Fruit fly (Drosophila melanogaster) whole organism, prepupa: Measurements from ENCODE around the gene CG14689.

Source experiments
- Blimp-1 ChIP-seq: fragments of 200-800 bp; sonication (Bioruptor generic); optimal IDR thresholded peaks from 3 replicates; lab custom pipeline; 2017; ENCODE audit warnings: missing biosample characterization, missing genetic modification characterization, mild to moderate bottlenecking, moderate library complexity, missing genetic modification reagents
- CG10631 ChIP-seq: fragments of 200-800 bp; sonication (Bioruptor generic); optimal IDR thresholded peaks from 2 replicates; lab custom pipeline; 2016; ENCODE audit warnings: missing biosample characterization, missing genetic modification characterization
- CG11294 ChIP-seq: fragments of 200-800 bp; sonication (Bioruptor generic); IDR thresholded peaks from 2 replicates; pipeline ENCODE4 v1.3.6; 2022; ENCODE audit warnings: missing biosample characterization, missing genetic modification characterization
- CG11762 ChIP-seq: fragments of 200-800 bp; sonication (Bioruptor generic); optimal IDR thresholded peaks from 3 replicates; lab custom pipeline; 2016; ENCODE audit warnings: missing biosample characterization, missing genetic modification characterization; ENCODE audit not compliant: insufficient read depth
- CG11902 ChIP-seq: fragments of 200-800 bp; sonication (Bioruptor generic); optimal IDR thresholded peaks from 3 replicates; lab custom pipeline; 2016; ENCODE audit warnings: missing biosample characterization, missing genetic modification characterization
- CG15336 ChIP-seq: fragments of 200-800 bp; sonication (Bioruptor generic); IDR thresholded peaks from 2 replicates; pipeline ENCODE4 v1.3.6; 2022; ENCODE audit warnings: missing biosample characterization, missing genetic modification characterization
- CG1621 ChIP-seq: fragments of 200-800 bp; sonication (Bioruptor generic); optimal IDR thresholded peaks from 3 replicates; lab custom pipeline; 2018; ENCODE audit warnings: missing biosample characterization, mild to moderate bottlenecking, missing genetic modification characterization
- CG16779 ChIP-seq: fragments of 200-800 bp; sonication (Bioruptor generic); optimal IDR thresholded peaks from 3 replicates; lab custom pipeline; 2017; ENCODE audit warnings: missing biosample characterization, mild to moderate bottlenecking, missing genetic modification characterization
- CG3032 ChIP-seq: fragments of 200-800 bp; optimal IDR thresholded peaks from 2 replicates; lab custom pipeline; 2019; ENCODE audit warnings: missing biosample characterization, mild to moderate bottlenecking, missing genetic modification characterization, moderate library complexity
- CG31627 ChIP-seq: fragments of 200-800 bp; sonication (Bioruptor generic); optimal IDR thresholded peaks from 3 replicates; lab custom pipeline; 2016; ENCODE audit warnings: missing biosample characterization, missing genetic modification characterization
- CG32006 ChIP-seq: fragments of 200-800 bp; sonication (Bioruptor generic); optimal IDR thresholded peaks from 3 replicates; lab custom pipeline; 2017; ENCODE audit warnings: missing biosample characterization, mild to moderate bottlenecking, missing genetic modification characterization
- CG34406 ChIP-seq: fragments of 200-800 bp; sonication (Bioruptor generic); optimal IDR thresholded peaks from 3 replicates; lab custom pipeline; 2016; ENCODE audit warnings: missing biosample characterization, missing genetic modification characterization
- CG3919 ChIP-seq: fragments of 200-800 bp; sonication (Bioruptor generic); optimal IDR thresholded peaks from 3 replicates; lab custom pipeline; 2016; ENCODE audit warnings: missing biosample characterization, missing genetic modification characterization
- CG6163 ChIP-seq: fragments of 200-800 bp; sonication (Bioruptor generic); IDR thresholded peaks from 3 replicates; pipeline ENCODE4 v1.3.6; 2022; ENCODE audit warnings: missing biosample characterization, missing genetic modification characterization
- CG6276 ChIP-seq: fragments of 200-800 bp; sonication (Bioruptor generic); optimal IDR thresholded peaks from 2 replicates; lab custom pipeline; 2017; ENCODE audit warnings: missing biosample characterization, mild to moderate bottlenecking, missing genetic modification characterization
- CG6792 ChIP-seq: fragments of 200-800 bp; sonication (Bioruptor generic); optimal IDR thresholded peaks from 3 replicates; lab custom pipeline; 2016; ENCODE audit warnings: missing biosample characterization, missing genetic modification characterization
- CG6808 ChIP-seq: fragments of 200-800 bp; sonication (Bioruptor generic); optimal IDR thresholded peaks from 3 replicates; lab custom pipeline; 2017; ENCODE audit warnings: missing biosample characterization, missing genetic modification characterization, mild to moderate bottlenecking, moderate library complexity, missing genetic modification reagents
- CG6854 ChIP-seq: fragments of 200-800 bp; sonication (Bioruptor generic); optimal IDR thresholded peaks from 2 replicates; lab custom pipeline; 2017; ENCODE audit warnings: missing biosample characterization, mild to moderate bottlenecking, missing genetic modification characterization
- CG7368 ChIP-seq: fragments of 200-800 bp; sonication (Bioruptor generic); optimal IDR thresholded peaks from 3 replicates; lab custom pipeline; 2016; ENCODE audit warnings: missing biosample characterization, missing genetic modification characterization
- CG8119 ChIP-seq: fragments of 200-800 bp; sonication (Bioruptor generic); IDR thresholded peaks from 3 replicates; pipeline ENCODE4 v1.3.6; 2022; ENCODE audit warnings: missing biosample characterization, missing genetic modification characterization
- CG8632 ChIP-seq: fragments of 200-800 bp; sonication (Bioruptor generic); optimal IDR thresholded peaks from 3 replicates; lab custom pipeline; 2016; ENCODE audit warnings: missing biosample characterization, missing genetic modification characterization
- Eip75B ChIP-seq: fragments of 200-800 bp; sonication (Bioruptor generic); optimal IDR thresholded peaks from 3 replicates; lab custom pipeline; 2016; ENCODE audit warnings: missing biosample characterization, missing genetic modification characterization
- Eip78C ChIP-seq: fragments of 200-800 bp; sonication (Bioruptor generic); peaks from one replicate; lab custom pipeline; 2016; ENCODE audit warnings: missing biosample characterization, missing genetic modification characterization
- Eip93F ChIP-seq: fragments of 200-800 bp; sonication (Bioruptor generic); optimal IDR thresholded peaks from 2 replicates; lab custom pipeline; 2016; ENCODE audit warnings: missing biosample characterization, mild to moderate bottlenecking, missing genetic modification characterization
- Ets21C ChIP-seq: fragments of 200-800 bp; sonication (Bioruptor generic); optimal IDR thresholded peaks from 3 replicates; lab custom pipeline; 2016; ENCODE audit warnings: missing biosample characterization, missing genetic modification characterization
- Ets96B ChIP-seq: fragments of 200-800 bp; optimal IDR thresholded peaks from 2 replicates; lab custom pipeline; 2019; ENCODE audit warnings: missing biosample characterization, mild to moderate bottlenecking, missing genetic modification characterization, moderate library complexity
- Gug ChIP-seq: fragments of 200-800 bp; sonication (Bioruptor generic); IDR thresholded peaks from 2 replicates; pipeline ENCODE4 v1.3.6; 2022; ENCODE audit warnings: missing biosample characterization, missing genetic modification characterization
- Hr38 ChIP-seq: sonication (Bioruptor generic); optimal IDR thresholded peaks from 2 replicates; lab custom pipeline; 2016; ENCODE audit warnings: missing biosample characterization, missing genetic modification characterization
- Hr39 ChIP-seq: fragments of 200-800 bp; sonication (Bioruptor generic); optimal IDR thresholded peaks from 2 replicates; lab custom pipeline; 2016; ENCODE audit warnings: missing biosample characterization, missing genetic modification characterization
- Hr4 ChIP-seq: fragments of 200-800 bp; sonication (Bioruptor generic); optimal IDR thresholded peaks from 3 replicates; lab custom pipeline; 2016; ENCODE audit warnings: missing biosample characterization, missing genetic modification characterization
- Met ChIP-seq: fragments of 200-800 bp; sonication (Bioruptor generic); optimal IDR thresholded peaks from 3 replicates; lab custom pipeline; 2016; ENCODE audit warnings: missing biosample characterization, missing genetic modification characterization
- OdsH ChIP-seq: fragments of 200-800 bp; sonication (Bioruptor generic); optimal IDR thresholded peaks from 3 replicates; lab custom pipeline; 2016; ENCODE audit warnings: missing biosample characterization, missing genetic modification characterization
- Smox ChIP-seq: fragments of 200-800 bp; sonication (Bioruptor generic); optimal IDR thresholded peaks from 3 replicates; lab custom pipeline; 2016; ENCODE audit warnings: missing biosample characterization, missing genetic modification characterization
- Sox102F ChIP-seq: fragments of 200-800 bp; sonication (Bioruptor generic); optimal IDR thresholded peaks from 2 replicates; lab custom pipeline; 2016; ENCODE audit warnings: missing biosample characterization, mild to moderate bottlenecking, missing genetic modification characterization
- Sox14 ChIP-seq: fragments of 200-800 bp; sonication (Bioruptor generic); optimal IDR thresholded peaks from 3 replicates; lab custom pipeline; 2016; ENCODE audit warnings: missing biosample characterization, missing genetic modification characterization
- Sox15 ChIP-seq: fragments of 200-800 bp; sonication (Bioruptor generic); optimal IDR thresholded peaks from 3 replicates; lab custom pipeline; 2016; ENCODE audit warnings: missing biosample characterization, missing genetic modification characterization
- achi ChIP-seq: fragments of 200-800 bp; sonication (Bioruptor generic); optimal IDR thresholded peaks from 3 replicates; lab custom pipeline; 2016; ENCODE audit warnings: missing biosample characterization, missing genetic modification characterization
- acj6 ChIP-seq: fragments of 200-800 bp; sonication (Bioruptor generic); optimal IDR thresholded peaks from 3 replicates; lab custom pipeline; 2016; ENCODE audit warnings: missing biosample characterization, missing genetic modification characterization
- cyc ChIP-seq: fragments of 200-800 bp; sonication (Bioruptor generic); optimal IDR thresholded peaks from 3 replicates; lab custom pipeline; 2016; ENCODE audit warnings: missing biosample characterization, missing genetic modification characterization
- dsx ChIP-seq: fragments of 200-800 bp; optimal IDR thresholded peaks from 3 replicates; lab custom pipeline; 2019; ENCODE audit warnings: missing biosample characterization, mild to moderate bottlenecking, missing genetic modification characterization, moderate library complexity; ENCODE audit not compliant: poor library complexity, severe bottlenecking
- eg ChIP-seq: fragments of 200-800 bp; sonication (Bioruptor generic); IDR thresholded peaks from 3 replicates; pipeline ENCODE4 v1.3.6; 2022; ENCODE audit warnings: missing biosample characterization, missing genetic modification characterization
- esn ChIP-seq: fragments of 200-800 bp; sonication (Bioruptor generic); optimal IDR thresholded peaks from 2 replicates; lab custom pipeline; 2016; ENCODE audit warnings: missing biosample characterization, mild to moderate bottlenecking, missing genetic modification characterization, moderate library complexity
- fd59A ChIP-seq: fragments of 200-800 bp; sonication (Bioruptor generic); optimal IDR thresholded peaks from 2 replicates; lab custom pipeline; 2017; ENCODE audit warnings: missing biosample characterization, mild to moderate bottlenecking, missing genetic modification characterization, missing genetic modification reagents
- fkh ChIP-seq: fragments of 200-800 bp; sonication (Bioruptor generic); optimal IDR thresholded peaks from 3 replicates; lab custom pipeline; 2017; ENCODE audit warnings: missing biosample characterization, mild to moderate bottlenecking, missing genetic modification characterization, moderate library complexity
- lz ChIP-seq: fragments of 200-800 bp; sonication (Bioruptor generic); optimal IDR thresholded peaks from 3 replicates; lab custom pipeline; 2016; ENCODE audit warnings: missing biosample characterization, missing genetic modification characterization
- net ChIP-seq: fragments of 200-800 bp; sonication (Bioruptor generic); optimal IDR thresholded peaks from 3 replicates; lab custom pipeline; 2016; ENCODE audit warnings: missing biosample characterization, missing genetic modification characterization
- pdm3 ChIP-seq: fragments of 200-800 bp; sonication (Bioruptor generic); optimal IDR thresholded peaks from 3 replicates; lab custom pipeline; 2016; ENCODE audit warnings: missing biosample characterization, missing genetic modification characterization
- salr ChIP-seq, 2 experiments: fragments of 200-800 bp; sonication (Bioruptor generic); optimal IDR thresholded peaks; 3 replicates each; lab custom pipeline; 2016 to 2018; ENCODE audit warnings: missing biosample characterization in 2 of 2, missing genetic modification characterization in 2 of 2, mild to moderate bottlenecking in 1 of 2
- spab ChIP-seq: fragments of 200-800 bp; sonication (Bioruptor generic); optimal IDR thresholded peaks from 2 replicates; lab custom pipeline; 2017; ENCODE audit warnings: missing biosample characterization, mild to moderate bottlenecking, missing genetic modification characterization, missing genetic modification reagents
- ss ChIP-seq, 2 experiments: fragments of 200-800 bp; sonication (Bioruptor generic); optimal IDR thresholded peaks; 2 replicates in 1 of 2; 3 replicates in 1 of 2; lab custom pipeline; 2017 to 2018; ENCODE audit warnings: mild to moderate bottlenecking in 2 of 2, missing biosample characterization in 2 of 2, missing genetic modification characterization in 2 of 2, moderate library complexity in 1 of 2
- svp ChIP-seq: fragments of 200-800 bp; sonication (Bioruptor generic); peaks from one replicate; lab custom pipeline; 2016; ENCODE audit warnings: missing biosample characterization, missing genetic modification characterization
- topi ChIP-seq: fragments of 200-800 bp; sonication (Bioruptor generic); optimal IDR thresholded peaks from 3 replicates; lab custom pipeline; 2016; ENCODE audit warnings: missing biosample characterization, missing genetic modification characterization
- vri ChIP-seq: fragments of 200-800 bp; sonication (Bioruptor generic); optimal IDR thresholded peaks from 3 replicates; lab custom pipeline; 2016; ENCODE audit warnings: missing biosample characterization, mild to moderate bottlenecking, missing genetic modification characterization

The CG14689 gene

dm6 chr3R:10684284-10684683 is 26.8 kb downstream of the CG14689 start:
- TF ChIP-seq Eip93F (GFP tag; lab: Kevin White, UChicago) (no peak), Ets96B (tag; lab: Kevin White, UChicago) (no peak), CG15336 (GFP tag; lab: Robert Waterston, UW) (peak; percentile 75), CG6276 (GFP tag; lab: Kevin White, UChicago) (peak; percentile 61), vri (GFP tag; lab: Kevin White, UChicago) (no peak), dsx (GFP tag; lab: Kevin White, UChicago) (no peak), CG6854 (no peak), CG8632 (GFP tag; lab: Kevin White, UChicago) (peak; percentile 25), Sox15 (GFP tag; lab: Kevin White, UChicago) (no peak), OdsH (GFP tag; lab: Kevin White, UChicago) (peak; percentile 55), CG6163 (GFP tag; lab: Robert Waterston, UW) (0 out of 3 replicates have a peak, but pooled peaks have one; percentile 52), CG11902 (GFP tag; lab: Kevin White, UChicago) (no peak), esn (GFP tag; lab: Kevin White, UChicago) (peak; percentile 55), Ets21C (GFP tag; lab: Kevin White, UChicago) (no peak), Eip78C (GFP tag; lab: Kevin White, UChicago) (peak; percentile 90), CG34406 (GFP tag; lab: Kevin White, UChicago) (peak; percentile 39), CG6792 (GFP tag; lab: Kevin White, UChicago) (peak; percentile 26), pdm3 (peak; percentile 66), CG31627 (peak; percentile 36), CG8119 (GFP tag; lab: Robert Waterston, UW) (peak; percentile 78), CG32006 (GFP tag; lab: Kevin White, UChicago) (peak; percentile 73), achi (GFP tag; lab: Kevin White, UChicago) (peak; percentile 31), CG7368 (GFP tag; lab: Kevin White, UChicago) (no peak), Met (GFP tag; lab: Kevin White, UChicago) (peak; percentile 49), eg (GFP tag; lab: Robert Waterston, UW) (peak; percentile 79), net (GFP tag; lab: Kevin White, UChicago) (peak; percentile 33), Sox102F (peak; percentile 54), CG16779 (tag; lab: Kevin White, UChicago) (no peak), CG11294 (GFP tag; lab: Robert Waterston, UW) (no peak), spab (no peak), fkh (GFP tag; lab: Kevin White, UChicago) (no peak), Gug (GFP tag; lab: Robert Waterston, UW) (peak; percentile 40; the same call in 1 of the 2 replicates), Blimp-1 (GFP tag; lab: Kevin White, UChicago) (no peak), CG3919 (GFP tag; lab: Kevin White, UChicago) (no peak), lz (GFP tag; lab: Kevin White, UChicago) (peak; percentile 39), CG3032 (tag; lab: Kevin White, UChicago) (no peak), Eip75B (peak; percentile 31), svp (GFP tag; lab: Kevin White, UChicago) (peak; percentile 62), CG11762 (GFP tag; lab: Kevin White, UChicago) (no peak), Hr4 (GFP tag; lab: Kevin White, UChicago) (peak; percentile 83), Hr38 (GFP tag; lab: Kevin White, UChicago) (no peak), acj6 (GFP tag; lab: Kevin White, UChicago) (peak; percentile 27), ss (GFP tag; optimal IDR thresholded peaks at IDR 0.05; lab: Kevin White, UChicago) (no peak), CG6808 (GFP tag; lab: Kevin White, UChicago) (no peak), Sox14 (GFP tag; lab: Kevin White, UChicago) (no peak), Smox (GFP tag; lab: Kevin White, UChicago) (peak; percentile 33), cyc (GFP tag; lab: Kevin White, UChicago) (peak; percentile 13), fd59A (GFP tag; lab: Kevin White, UChicago) (no peak), CG1621 (tag; lab: Kevin White, UChicago) (no peak), CG10631 (GFP tag; lab: Kevin White, UChicago) (peak; percentile 28), salr (GFP tag; optimal IDR thresholded peaks at IDR 0.05; lab: Kevin White, UChicago) (no peak), topi (GFP tag; lab: Kevin White, UChicago) (peak; percentile 46), Hr39 (GFP tag; lab: Kevin White, UChicago) (peak; percentile 49)
